Worm (Caenorhabditis elegans): ENCODE measurements around the gene gst-11.

DNA sequence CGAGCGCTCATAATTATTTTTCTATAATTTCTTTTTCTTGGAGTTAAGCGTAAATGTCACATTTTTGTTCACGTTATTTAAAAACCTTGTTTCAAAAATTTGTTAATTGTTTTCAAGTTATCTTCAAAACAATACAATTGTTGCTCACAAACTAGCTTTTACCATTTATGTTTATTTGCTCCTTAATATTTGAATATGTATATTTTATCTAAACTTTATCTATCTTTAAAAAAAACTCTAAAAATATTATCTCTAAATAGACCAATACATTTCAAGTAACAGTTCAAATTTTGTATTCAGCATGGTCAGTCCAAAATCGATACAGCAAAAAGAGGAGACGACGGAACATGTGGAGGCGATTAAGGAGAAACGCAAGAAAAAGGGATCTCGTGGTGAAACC is 22.4 kb upstream of the gst-11 start, which contains the start of gene R11G1.7:
- TF ChIP-seq nhr-10 (tag; optimal IDR thresholded peaks at IDR 0.05) (no peak), ama-1 (optimal IDR thresholded peaks at IDR 0.05) (no peak), nhr-23 (tag; optimal IDR thresholded peaks at IDR 0.05) (no peak), unc-62 (GFP tag; optimal IDR thresholded peaks at IDR 0.05) (no peak), C34F6.9 (tag; optimal IDR thresholded peaks at IDR 0.05) (no peak), zag-1 (tag; optimal IDR thresholded peaks at IDR 0.05) (no peak), nhr-12 (tag; optimal IDR thresholded peaks at IDR 0.05) (no peak)

Data from whole organism, L2 larva.